Worm (Caenorhabditis elegans) whole organism, young adult: Measurements from ENCODE around the gene C16C8.9.

ENCODE experiments used
- B0261.1 ChIP-seq: sonication (generic microtip); optimal IDR thresholded peaks from 2 replicates; lab custom pipeline; 2016; ENCODE audit warnings: mild to moderate bottlenecking, missing genetic modification characterization, moderate library complexity, missing compliant biosample characterization
- C17E4.6 ChIP-seq: fragments of 200-800 bp; sonication (Bioruptor generic); IDR thresholded peaks from 2 replicates; pipeline ENCODE4 v1.3.6; 2022; ENCODE audit warnings: missing genetic modification reagents, missing genetic modification characterization, missing compliant biosample characterization
- F39B2.1 ChIP-seq: fragments of 200-800 bp; sonication (Bioruptor generic); IDR thresholded peaks from 2 replicates; pipeline ENCODE4 v1.3.6; 2022; ENCODE audit warnings: missing genetic modification reagents, missing genetic modification characterization, missing compliant biosample characterization
- F52B5.7 ChIP-seq: sonication (generic microtip); optimal IDR thresholded peaks from 2 replicates; lab custom pipeline; 2016; ENCODE audit warnings: mild to moderate bottlenecking, missing genetic modification characterization, missing compliant biosample characterization
- T07F8.4 ChIP-seq: sonication (generic microtip); optimal IDR thresholded peaks from 2 replicates; lab custom pipeline; 2016; ENCODE audit warnings: mild to moderate bottlenecking, missing genetic modification characterization, moderate library complexity, missing compliant biosample characterization
- Y53F4B.3 ChIP-seq: fragments of 200-800 bp; sonication (Bioruptor generic); IDR thresholded peaks from 2 replicates; pipeline ENCODE4 v1.3.6; 2022; ENCODE audit warnings: missing genetic modification reagents, missing genetic modification characterization, missing compliant biosample characterization
- Y56A3A.18 ChIP-seq: fragments of 200-800 bp; sonication (Bioruptor generic); IDR thresholded peaks from 2 replicates; pipeline ENCODE4 v1.3.6; 2022; ENCODE audit warnings: missing genetic modification reagents, missing genetic modification characterization, missing compliant biosample characterization
- akir-1 ChIP-seq: fragments of 200-800 bp; sonication (Bioruptor generic); optimal IDR thresholded peaks from 2 replicates; lab custom pipeline; 2018; ENCODE audit warnings: mild to moderate bottlenecking, missing genetic modification characterization, moderate library complexity, missing compliant biosample characterization
- aptf-2 ChIP-seq: fragments of 200-800 bp; sonication (Bioruptor generic); conservative IDR thresholded peaks from 2 replicates; pipeline ENCODE4 v1.3.6; 2022; ENCODE audit warnings: missing genetic modification reagents, missing genetic modification characterization, missing compliant biosample characterization
- aptf-3 ChIP-seq: fragments of 200-800 bp; sonication (Bioruptor generic); IDR thresholded peaks from 2 replicates; pipeline ENCODE4 v1.3.6; 2022; ENCODE audit warnings: missing genetic modification characterization, missing compliant biosample characterization
- atf-7 ChIP-seq: sonication (generic microtip); optimal IDR thresholded peaks from 2 replicates; lab custom pipeline; 2017; ENCODE audit warnings: mild to moderate bottlenecking, missing genetic modification characterization, missing compliant biosample characterization
- athp-1 ChIP-seq: sonication (generic microtip); optimal IDR thresholded peaks from 2 replicates; lab custom pipeline; 2017; ENCODE audit warnings: mild to moderate bottlenecking, missing genetic modification characterization, missing compliant biosample characterization
- attf-3 ChIP-seq: fragments of 200-800 bp; sonication (Bioruptor generic); conservative IDR thresholded peaks from 2 replicates; pipeline ENCODE4 v1.3.6; 2022; ENCODE audit warnings: missing genetic modification reagents, missing genetic modification characterization, missing compliant biosample characterization
- bed-1 ChIP-seq: fragments of 200-800 bp; sonication (Bioruptor generic); IDR thresholded peaks from 2 replicates; pipeline ENCODE4 v1.3.6; 2022; ENCODE audit warnings: missing genetic modification reagents, missing genetic modification characterization, missing compliant biosample characterization
- bed-2 ChIP-seq: fragments of 200-800 bp; sonication (Bioruptor generic); IDR thresholded peaks from 2 replicates; pipeline ENCODE4 v1.3.6; 2022; ENCODE audit warnings: missing genetic modification reagents, missing genetic modification characterization, missing compliant biosample characterization
- ceh-100 ChIP-seq: fragments of 200-800 bp; sonication (Bioruptor generic); IDR thresholded peaks from 2 replicates; pipeline ENCODE4 v1.3.6; 2022; ENCODE audit warnings: missing genetic modification reagents, missing genetic modification characterization, missing compliant biosample characterization
- ceh-27 ChIP-seq: fragments of 200-800 bp; sonication (Bioruptor generic); optimal IDR thresholded peaks from 2 replicates; lab custom pipeline; 2018; ENCODE audit warnings: mild to moderate bottlenecking, missing genetic modification characterization, moderate library complexity, missing compliant biosample characterization
- die-1 ChIP-seq: sonication (generic microtip); optimal IDR thresholded peaks from 2 replicates; lab custom pipeline; 2016; ENCODE audit warnings: missing genotype, mild to moderate bottlenecking, missing genetic modification characterization, missing compliant biosample characterization
- dox-1 ChIP-seq: fragments of 200-800 bp; sonication (Bioruptor generic); IDR thresholded peaks from 2 replicates; pipeline ENCODE4 v1.3.6; 2022; ENCODE audit warnings: missing genetic modification reagents, missing genetic modification characterization, missing compliant biosample characterization
- dpl-1 ChIP-seq: fragments of 150-350 bp; optimal IDR thresholded peaks from 2 replicates; lab custom pipeline; 2014; ENCODE audit warnings: missing biosample characterization, missing genetic modification reagents, missing genetic modification characterization
- egrh-3 ChIP-seq: fragments of 200-800 bp; sonication (Bioruptor generic); IDR thresholded peaks from 2 replicates; pipeline ENCODE4 v1.3.6; 2022; ENCODE audit warnings: missing genetic modification reagents, missing genetic modification characterization, missing compliant biosample characterization
- ets-4 ChIP-seq: fragments of 200-800 bp; sonication (Bioruptor generic); optimal IDR thresholded peaks from 2 replicates; lab custom pipeline; 2018; ENCODE audit warnings: mild to moderate bottlenecking, missing genetic modification characterization, missing compliant biosample characterization
- fkh-3 ChIP-seq: sonication (generic microtip); optimal IDR thresholded peaks from 2 replicates; lab custom pipeline; 2016; ENCODE audit warnings: mild to moderate bottlenecking, missing genetic modification characterization, missing compliant biosample characterization
- gei-17 ChIP-seq: fragments of 200-800 bp; sonication (Bioruptor generic); optimal IDR thresholded peaks from 2 replicates; lab custom pipeline; 2018; ENCODE audit warnings: mild to moderate bottlenecking, missing genetic modification characterization, missing compliant biosample characterization
- hmg-20 ChIP-seq: fragments of 200-800 bp; sonication (Bioruptor generic); IDR thresholded peaks from 2 replicates; pipeline ENCODE4 v1.3.6; 2022; ENCODE audit warnings: missing genetic modification reagents, missing genetic modification characterization, missing compliant biosample characterization
- hrde-1 ChIP-seq: sonication (generic microtip); optimal IDR thresholded peaks from 2 replicates; lab custom pipeline; 2016; ENCODE audit warnings: missing genetic modification characterization, mild to moderate bottlenecking, missing compliant biosample characterization, moderate library complexity, missing genotype, missing genetic modification reagents, borderline replicate concordance
- let-526 ChIP-seq: fragments of 200-800 bp; sonication (Bioruptor generic); IDR thresholded peaks from 2 replicates; pipeline ENCODE4 v1.3.6; 2022; ENCODE audit warnings: missing genetic modification reagents, missing genetic modification characterization, missing compliant biosample characterization
- madf-6 ChIP-seq: fragments of 200-800 bp; sonication (Bioruptor generic); IDR thresholded peaks from 2 replicates; pipeline ENCODE4 v1.3.6; 2022; ENCODE audit warnings: missing genetic modification reagents, missing genetic modification characterization, missing compliant biosample characterization
- mes-4 ChIP-seq: sonication (generic microtip); optimal IDR thresholded peaks from 2 replicates; lab custom pipeline; 2016; ENCODE audit warnings: missing genotype, missing genetic modification characterization, missing compliant biosample characterization
- mxl-1 ChIP-seq: sonication (generic microtip); optimal IDR thresholded peaks from 2 replicates; lab custom pipeline; 2016; ENCODE audit warnings: missing genetic modification characterization, missing compliant biosample characterization
- nhr-80 ChIP-seq: sonication (generic microtip); optimal IDR thresholded peaks from 2 replicates; lab custom pipeline; 2016; ENCODE audit warnings: missing genetic modification characterization, missing compliant biosample characterization
- nhr-90 ChIP-seq: sonication (generic microtip); optimal IDR thresholded peaks from 2 replicates; lab custom pipeline; 2016; ENCODE audit warnings: missing genotype, mild to moderate bottlenecking, missing genetic modification characterization, missing compliant biosample characterization
- pha-4 ChIP-seq: fragments of 150-350 bp; sonication (generic microtip); optimal IDR thresholded peaks from 2 replicates; lab custom pipeline; 2014; ENCODE audit warnings: missing biosample characterization, missing genetic modification reagents, missing genetic modification characterization
- rec-8 ChIP-seq, 2 experiments: sonication (generic microtip); optimal IDR thresholded peaks; 2 replicates each; lab custom pipeline; 2016; ENCODE audit warnings: mild to moderate bottlenecking in 2 of 2, missing genetic modification characterization in 2 of 2, missing genetic modification reagents in 2 of 2, missing genotype in 2 of 2, missing biosample characterization in 1 of 2, missing compliant biosample characterization in 1 of 2, moderate library complexity in 1 of 2
- rpc-1 ChIP-seq, 2 experiments: fragments of 150-350 bp in 1 of 2; sonication (generic microtip) in 1 of 2; optimal IDR thresholded peaks; 2 replicates each; lab custom pipeline; 2014 to 2018; ENCODE audit warnings: missing biosample characterization in 1 of 2, missing genetic modification characterization in 1 of 2, missing genetic modification reagents in 1 of 2, missing genotype in 1 of 2
- sdz-38 ChIP-seq: sonication (generic microtip); optimal IDR thresholded peaks from 2 replicates; lab custom pipeline; 2016; ENCODE audit warnings: missing genotype, missing genetic modification characterization, missing compliant biosample characterization
- snpc-3.4 ChIP-seq: sonication (generic microtip); optimal IDR thresholded peaks from 2 replicates; lab custom pipeline; 2017; ENCODE audit warnings: missing genetic modification characterization, mild to moderate bottlenecking, missing compliant biosample characterization, antibody characterized with exemption, moderate library complexity, missing genotype, missing genetic modification reagents
- snpc-4 ChIP-seq, 5 experiments: fragments of 150-350 bp in 1 of 5; sonication (generic microtip) in 4 of 5; optimal IDR thresholded peaks; 2 replicates each; lab custom pipeline; 2014 to 2018; ENCODE audit warnings: missing genetic modification characterization in 5 of 5, missing biosample characterization in 3 of 5, antibody characterized with exemption in 2 of 5, mild to moderate bottlenecking in 2 of 5, missing compliant biosample characterization in 2 of 5, missing genotype in 2 of 5, moderate library complexity in 2 of 5, missing genetic modification reagents in 1 of 5
- tbp1 ChIP-seq: fragments of 200-800 bp; sonication (Bioruptor generic); optimal IDR thresholded peaks from 2 replicates; lab custom pipeline; 2018; ENCODE audit warnings: mild to moderate bottlenecking, missing genetic modification characterization, missing compliant biosample characterization
- unc-130 ChIP-seq: sonication (generic microtip); optimal IDR thresholded peaks from 2 replicates; lab custom pipeline; 2016; ENCODE audit warnings: missing genetic modification reagents, missing genetic modification characterization, missing compliant biosample characterization
- xnd-1 ChIP-seq: sonication (generic microtip); optimal IDR thresholded peaks from 2 replicates; lab custom pipeline; 2016; ENCODE audit warnings: missing genotype, missing genetic modification reagents, missing genetic modification characterization, missing compliant biosample characterization
- ztf-18 ChIP-seq: sonication (generic microtip); optimal IDR thresholded peaks from 2 replicates; lab custom pipeline; 2016; ENCODE audit warnings: missing genotype, mild to moderate bottlenecking, missing genetic modification characterization, missing compliant biosample characterization
- ztf-22 ChIP-seq: fragments of 200-800 bp; sonication (Bioruptor generic); optimal IDR thresholded peaks from 2 replicates; lab custom pipeline; 2018; ENCODE audit warnings: mild to moderate bottlenecking, missing genetic modification characterization, moderate library complexity, missing compliant biosample characterization
- ztf-25 ChIP-seq: fragments of 200-800 bp; sonication (Bioruptor generic); IDR thresholded peaks from 2 replicates; pipeline ENCODE4 v1.3.6; 2022; ENCODE audit warnings: missing genetic modification reagents, missing genetic modification characterization, missing compliant biosample characterization
- ztf-3 ChIP-seq: fragments of 200-800 bp; sonication (Bioruptor generic); optimal IDR thresholded peaks from 2 replicates; lab custom pipeline; 2018; ENCODE audit warnings: mild to moderate bottlenecking, missing genetic modification characterization, missing compliant biosample characterization

C16C8.9 gene

ce11 chrII:3436412-3436811, 26.6 kb downstream of the C16C8.9 start, which contains the start of gene skpo-2:
skpo-2 (minus strand) TSS chrII:3436512.
- no peak for TF ChIP-seq unc-130
- no peak for TF ChIP-seq rec-8 (tag; optimal IDR thresholded peaks at IDR 0.05; lab: Kevin White, UChicago)
- TF ChIP-seq hmg-20: no peak
- TF ChIP-seq bed-1 (GFP tag; lab: Robert Waterston, UW): no peak
- no peak for TF ChIP-seq Y56A3A.18 (GFP tag; lab: Robert Waterston, UW)
- no peak for TF ChIP-seq die-1 (tag; lab: Kevin White, UChicago)
- no peak for TF ChIP-seq hrde-1 (tag; lab: Kevin White, UChicago)
- no peak for TF ChIP-seq Y53F4B.3
- TF ChIP-seq madf-6 (GFP tag; lab: Robert Waterston, UW): no peak
- no peak for TF ChIP-seq tbp1
- TF ChIP-seq B0261.1: no peak
- no peak for TF ChIP-seq dpl-1 (GFP tag; lab: Kevin White, UChicago)
- no peak for TF ChIP-seq ztf-25 (GFP tag; lab: Robert Waterston, UW)
- TF ChIP-seq ztf-22 (GFP tag; lab: Kevin White, UChicago): no peak
- no peak for TF ChIP-seq pha-4 (tag; lab: Kevin White, UChicago)
- no peak for TF ChIP-seq T07F8.4

ce11 chrII:3434893-3435503, 28.0 kb downstream of the C16C8.9 start:
- TF ChIP-seq ceh-27 (GFP tag; lab: Kevin White, UChicago): no peak
- TF ChIP-seq akir-1 (GFP tag; lab: Kevin White, UChicago): no peak
- no peak for TF ChIP-seq athp-1 (tag; lab: Kevin White, UChicago)
- no peak for TF ChIP-seq sdz-38 (tag; lab: Kevin White, UChicago)
- no peak for TF ChIP-seq Y56A3A.18 (GFP tag; lab: Robert Waterston, UW)
- no peak for TF ChIP-seq ztf-3 (GFP tag; lab: Kevin White, UChicago)
- no peak for TF ChIP-seq xnd-1 (tag; lab: Kevin White, UChicago)
- no peak for TF ChIP-seq attf-3 (GFP tag; lab: Robert Waterston, UW)
- no peak for TF ChIP-seq nhr-90 (tag; lab: Kevin White, UChicago)
- peak; percentile 30 for TF ChIP-seq nhr-80 (tag; lab: Kevin White, UChicago)
- no peak for TF ChIP-seq mes-4 (tag; lab: Kevin White, UChicago)
- TF ChIP-seq egrh-3 (GFP tag; lab: Robert Waterston, UW): no peak
- 0 out of 2 replicates have a peak, but pooled peaks have one; percentile 16 for TF ChIP-seq dox-1 (GFP tag; lab: Robert Waterston, UW)
- no peak for TF ChIP-seq snpc-3.4 (tag; lab: Kevin White, UChicago)
- peak; percentile 17 for TF ChIP-seq ets-4 (GFP tag; lab: Kevin White, UChicago)
- TF ChIP-seq fkh-3 (tag; lab: Kevin White, UChicago): no peak
- TF ChIP-seq ceh-100 (GFP tag; lab: Robert Waterston, UW): no peak
- no peak for TF ChIP-seq madf-6 (GFP tag; lab: Robert Waterston, UW)
- no peak for TF ChIP-seq B0261.1
- no peak for TF ChIP-seq C17E4.6 (GFP tag; lab: Robert Waterston, UW)
- no peak for TF ChIP-seq snpc-4 (GFP tag; optimal IDR thresholded peaks at IDR 0.05; lab: Kevin White, UChicago)
- TF ChIP-seq snpc-4 (tag; optimal IDR thresholded peaks at IDR 0.05; lab: Kevin White, UChicago): peak; percentile 3 to 75 (median 58)

- TF ChIP-seq aptf-3 (GFP tag; lab: Robert Waterston, UW) (no peak), F39B2.1 (GFP tag; lab: Robert Waterston, UW) (no peak), gei-17 (no peak), ztf-18 (tag; lab: Kevin White, UChicago) (no peak), bed-2 (GFP tag; lab: Robert Waterston, UW) (no peak), rpc-1 (optimal IDR thresholded peaks at IDR 0.05; lab: Kevin White, UChicago) (no peak), rpc-1 (tag; optimal IDR thresholded peaks at IDR 0.05; lab: Kevin White, UChicago) (no peak), mxl-1 (tag; lab: Kevin White, UChicago) (no peak), B0261.1 (no peak), let-526 (GFP tag; lab: Robert Waterston, UW) (no peak), aptf-2 (GFP tag; lab: Robert Waterston, UW) (no peak), F52B5.7 (tag; lab: Kevin White, UChicago) (no peak), snpc-4 (GFP tag; optimal IDR thresholded peaks at IDR 0.05; lab: Kevin White, UChicago) (no peak), snpc-4 (tag; optimal IDR thresholded peaks at IDR 0.05; lab: Kevin White, UChicago) (no peak), atf-7 (tag; lab: Kevin White, UChicago) (no peak)
These were observed 33.6 kb downstream of the C16C8.9 start, which contains the start of gene C16C8.18 for ce11 chrII:3429400-3429799. C16C8.18 (plus strand) TSS chrII:3429700.
